Worm (Caenorhabditis elegans): ENCODE measurements around the gene set-8.

Gene set-8

DNA sequence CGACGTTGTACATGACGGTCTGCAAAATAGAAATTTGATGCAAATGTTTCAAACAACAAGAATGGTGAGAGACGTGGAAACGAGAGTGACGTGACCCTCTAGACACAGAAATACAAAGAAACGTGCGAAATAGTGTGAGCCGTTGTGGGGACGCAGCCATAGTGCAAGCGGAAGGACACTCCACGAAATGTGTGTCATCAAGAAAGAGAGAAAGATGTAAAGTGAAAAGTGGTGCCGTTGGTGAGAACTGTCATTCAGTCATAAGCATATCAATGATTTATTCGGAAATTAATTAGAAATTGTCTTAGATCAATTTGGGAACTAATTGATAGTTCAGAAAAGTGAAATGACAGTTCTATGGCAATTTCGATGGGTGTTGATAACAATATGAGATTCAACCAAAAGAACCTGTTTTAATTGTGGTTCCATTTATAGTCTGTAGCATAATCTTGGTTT, 26.6 kb upstream of the set-8 start, which contains the start of gene C29F7.3:
TSS of gene C29F7.3 (minus strand) at position 51 of the 456 bp plus-strand sequence.
- TF ChIP-seq unc-62 (GFP tag; optimal IDR thresholded peaks at IDR 0.05) (peak; percentile 46), F52B5.7 (tag; optimal IDR thresholded peaks at IDR 0.05) (no peak), egl-44 (GFP tag; IDR thresholded peaks at IDR 0.05) (0 out of 2 replicates have a peak, but pooled peaks have one; percentile 12), ets-4 (GFP tag; optimal IDR thresholded peaks at IDR 0.05) (peak; percentile 54), hmg-1.2 (GFP tag; IDR thresholded peaks at IDR 0.05) (peak; percentile 58; the same call in 1 of the 2 replicates), lin-40 (tag; optimal IDR thresholded peaks at IDR 0.05) (peak; percentile 78), repo-1 (tag; optimal IDR thresholded peaks at IDR 0.05) (no peak), dpl-1 (GFP tag; optimal IDR thresholded peaks at IDR 0.05) (no peak), tbp1 (GFP tag; optimal IDR thresholded peaks at IDR 0.05) (peak; percentile 7), somi-1 (GFP tag; optimal IDR thresholded peaks at IDR 0.05) (peak; percentile 16), xnd-1 (tag; optimal IDR thresholded peaks at IDR 0.05) (no peak), sdz-38 (tag; optimal IDR thresholded peaks at IDR 0.05) (no peak), ZK185.1 (tag; optimal IDR thresholded peaks at IDR 0.05; ENCODE audit: poor library complexity, severe bottlenecking) (peak; percentile 20), atf-7 (tag; optimal IDR thresholded peaks at IDR 0.05) (peak; percentile 23), madf-10 (tag; optimal IDR thresholded peaks at IDR 0.05) (peak; percentile 49), dox-1 (GFP tag; IDR thresholded peaks at IDR 0.05) (peak; percentile 58; the same call in 1 of the 2 replicates), F23B12.7 (tag; optimal IDR thresholded peaks at IDR 0.05; ENCODE audit: insufficient read depth) (peak; percentile 15), let-607 (tag; optimal IDR thresholded peaks at IDR 0.05) (peak; percentile 84 to 92), ztf-22 (GFP tag; optimal IDR thresholded peaks at IDR 0.05) (peak; percentile 79), nhr-80 (tag; optimal IDR thresholded peaks at IDR 0.05) (peak; percentile 95)

DNA sequence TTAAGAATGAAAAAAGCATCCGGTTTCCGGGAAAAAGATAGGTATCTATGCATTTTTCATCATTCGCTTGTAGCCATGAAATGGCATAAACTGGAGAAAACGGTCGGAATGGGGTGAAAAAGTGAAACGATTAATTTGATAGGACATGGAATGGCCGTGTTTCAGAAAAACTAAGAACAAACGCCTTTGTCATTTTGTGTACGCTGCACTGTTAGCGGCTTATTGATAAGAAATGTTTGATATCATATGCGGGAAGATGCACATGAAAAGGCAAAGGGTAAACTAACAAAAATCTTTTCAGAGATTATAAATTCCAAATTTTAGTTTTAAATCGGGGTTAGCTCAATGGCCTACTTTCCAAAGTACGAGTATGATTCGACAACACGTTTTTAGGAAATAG, 25.4 kb upstream of the set-8 start:
- TF ChIP-seq dpl-1 (GFP tag; optimal IDR thresholded peaks at IDR 0.05) (no peak), nhr-80 (tag; optimal IDR thresholded peaks at IDR 0.05) (peak; percentile 80), nfyb-1 (GFP tag; IDR thresholded peaks at IDR 0.05) (0 out of 2 replicates have a peak, but pooled peaks have one; percentile 11)

DNA sequence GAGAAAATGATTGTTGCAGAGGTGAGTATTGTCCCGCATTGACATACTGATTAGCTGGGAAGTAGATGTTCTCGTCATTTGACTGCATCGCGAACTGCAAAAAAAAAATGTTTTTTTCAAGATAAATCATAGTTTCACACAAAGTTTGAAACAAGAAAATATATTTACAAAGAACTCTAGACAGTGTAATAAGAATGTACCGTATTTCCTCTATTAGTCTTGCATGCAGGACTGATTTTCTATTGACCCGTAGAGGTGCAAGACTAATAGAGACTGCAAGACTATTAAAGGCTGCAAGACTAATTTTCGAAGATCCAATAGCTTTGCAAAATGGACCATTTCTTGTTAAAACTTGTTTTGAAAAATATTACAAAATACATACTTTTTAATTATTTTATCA, 23.2 kb upstream of the set-8 start, which contains the start of gene fkh-3:
TSS of gene fkh-3 (minus strand) at position 101 of the 400 bp plus-strand sequence.
- TF ChIP-seq snpc-3.4 (tag; optimal IDR thresholded peaks at IDR 0.05) (no peak), egrh-3 (GFP tag; IDR thresholded peaks at IDR 0.05) (no peak), nfyb-1 (GFP tag; IDR thresholded peaks at IDR 0.05) (no peak), aptf-2 (GFP tag; conservative IDR thresholded peaks at IDR 0.05) (no peak), rpc-1 (optimal IDR thresholded peaks at IDR 0.05) (no peak), rpc-1 (tag; optimal IDR thresholded peaks at IDR 0.05) (no peak), ceh-40 (GFP tag; IDR thresholded peaks at IDR 0.05) (no peak), Y79H2A.3 (GFP tag; conservative IDR thresholded peaks at IDR 0.05) (no peak), hmg-1.2 (GFP tag; IDR thresholded peaks at IDR 0.05) (no peak), lsy-27 (tag; optimal IDR thresholded peaks at IDR 0.05; ENCODE audit: borderline replicate concordance, insufficient read depth) (no peak), ztf-25 (GFP tag; IDR thresholded peaks at IDR 0.05) (no peak), F10E7.11 (tag; optimal IDR thresholded peaks at IDR 0.05) (no peak), nhr-90 (tag; optimal IDR thresholded peaks at IDR 0.05) (no peak), snpc-1.3 (tag; optimal IDR thresholded peaks at IDR 0.05; ENCODE audit: insufficient read depth) (no peak), bed-1 (GFP tag; IDR thresholded peaks at IDR 0.05) (no peak), pha-4 (tag; optimal IDR thresholded peaks at IDR 0.05) (no peak), unc-130 (GFP tag; optimal IDR thresholded peaks at IDR 0.05) (no peak)
